Worm (Caenorhabditis elegans) whole organism, L1 larva: ENCODE measurements around the gene hpr-9.

Experiments used
- aly-2 ChIP-seq: fragments of 150-350 bp; optimal IDR thresholded peaks from 2 replicates; lab custom pipeline; 2014; ENCODE audit warnings: missing biosample characterization, missing genetic modification characterization
- elt-3 ChIP-seq, 6 experiments: fragments of 150-350 bp in 1 of 6; sonication (generic microtip); optimal IDR thresholded peaks; 2 replicates each; lab custom pipeline; 2017 to 2018; ENCODE audit warnings: missing biosample characterization in 6 of 6, missing genetic modification characterization in 6 of 6, inconsistent platforms in 1 of 6
- mab-9 ChIP-seq: fragments of 200-800 bp; sonication (Bioruptor generic); IDR thresholded peaks from 2 replicates; pipeline ENCODE4 v1.3.6; 2022; ENCODE audit warnings: missing genetic modification reagents, missing genetic modification characterization, missing compliant biosample characterization

DNA sequence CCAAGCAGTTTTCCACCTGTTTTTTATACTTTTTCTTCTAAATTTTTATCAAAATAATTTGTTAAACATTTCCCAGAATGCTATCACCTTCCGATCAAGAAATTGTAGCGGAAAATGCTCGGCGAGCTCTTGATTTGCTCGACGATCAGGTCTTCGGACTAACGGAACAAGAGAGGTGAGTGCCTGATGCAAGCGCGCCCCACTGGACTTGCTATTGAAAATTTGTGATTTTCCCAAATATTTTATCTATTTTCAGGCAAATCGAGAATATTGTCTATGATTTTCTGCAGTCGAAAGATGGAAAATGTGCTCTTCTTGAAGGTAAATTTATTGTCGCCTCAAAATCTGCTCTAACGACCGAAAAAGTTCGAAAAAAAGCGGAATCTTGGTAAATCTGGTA lies 24.7 kb downstream of the hpr-9 start, which contains the start of gene orc-4:
- no peak for TF ChIP-seq elt-3 (tag; optimal IDR thresholded peaks at IDR 0.05; lab: Kevin White, UChicago)
- no peak for TF ChIP-seq mab-9 (GFP tag; lab: Robert Waterston, UW)
- TF ChIP-seq aly-2 (tag; lab: Kevin White, UChicago), result no peak
